Worm (Caenorhabditis elegans): Measurements from ENCODE around the gene Y43F4A.1.

ce11 chrIII:13212366-13212765, 10.5 kb upstream of the Y43F4A.1 start, which contains the start of gene tsp-3:
- no peak for TF ChIP-seq dao-5 (tag; optimal IDR thresholded peaks at IDR 0.05)
- TF ChIP-seq him-1 (tag; optimal IDR thresholded peaks at IDR 0.05): no peak
- TF ChIP-seq W03F9.2 (tag; optimal IDR thresholded peaks at IDR 0.05): no peak

All from whole organism, L4/young adult.